Worm (Caenorhabditis elegans) whole organism, young adult: Measurements from ENCODE around the gene ZK512.7.

ENCODE experiments used
- D2030.7 ChIP-seq: fragments of 200-800 bp; sonication (Bioruptor generic); IDR thresholded peaks from 2 replicates; pipeline ENCODE4 v1.3.6; 2022; ENCODE audit warnings: missing genetic modification reagents, missing genetic modification characterization, missing compliant biosample characterization
- F23B12.7 ChIP-seq: sonication (generic microtip); optimal IDR thresholded peaks from 2 replicates; lab custom pipeline; 2017; ENCODE audit warnings: missing genetic modification characterization, mild to moderate bottlenecking, missing compliant biosample characterization, antibody characterized with exemption, moderate library complexity; ENCODE audit not compliant: insufficient read depth
- F33H1.4 ChIP-seq: fragments of 200-800 bp; sonication (Bioruptor generic); IDR thresholded peaks from 2 replicates; pipeline ENCODE4 v1.3.6; 2022; ENCODE audit warnings: missing genetic modification reagents, missing genetic modification characterization, missing compliant biosample characterization
- F49E8.2 ChIP-seq: sonication (generic microtip); optimal IDR thresholded peaks from 3 replicates; lab custom pipeline; 2017; ENCODE audit warnings: missing genetic modification characterization, mild to moderate bottlenecking, missing compliant biosample characterization, antibody characterized with exemption, moderate library complexity; ENCODE audit not compliant: insufficient read depth
- F55B11.4 ChIP-seq: sonication (generic microtip); optimal IDR thresholded peaks from 2 replicates; lab custom pipeline; 2016; ENCODE audit warnings: missing compliant biosample characterization, missing genetic modification characterization, borderline replicate concordance; ENCODE audit not compliant: insufficient read depth
- F57A8.1 ChIP-seq: fragments of 200-800 bp; sonication (Bioruptor generic); optimal IDR thresholded peaks from 2 replicates; lab custom pipeline; 2018; ENCODE audit warnings: mild to moderate bottlenecking, missing genetic modification characterization, moderate library complexity, missing compliant biosample characterization
- F57C9.4 ChIP-seq: sonication (generic microtip); optimal IDR thresholded peaks from 2 replicates; lab custom pipeline; 2017; ENCODE audit warnings: mild to moderate bottlenecking, missing genetic modification characterization, missing compliant biosample characterization
- K12H6.12 ChIP-seq: fragments of 200-800 bp; sonication (Bioruptor generic); optimal IDR thresholded peaks from 2 replicates; lab custom pipeline; 2018; ENCODE audit warnings: mild to moderate bottlenecking, missing genetic modification characterization, missing compliant biosample characterization
- T07F8.4 ChIP-seq: sonication (generic microtip); optimal IDR thresholded peaks from 2 replicates; lab custom pipeline; 2016; ENCODE audit warnings: mild to moderate bottlenecking, missing genetic modification characterization, moderate library complexity, missing compliant biosample characterization
- Y53F4B.3 ChIP-seq: fragments of 200-800 bp; sonication (Bioruptor generic); IDR thresholded peaks from 2 replicates; pipeline ENCODE4 v1.3.6; 2022; ENCODE audit warnings: missing genetic modification reagents, missing genetic modification characterization, missing compliant biosample characterization
- Y56A3A.18 ChIP-seq: fragments of 200-800 bp; sonication (Bioruptor generic); IDR thresholded peaks from 2 replicates; pipeline ENCODE4 v1.3.6; 2022; ENCODE audit warnings: missing genetic modification reagents, missing genetic modification characterization, missing compliant biosample characterization
- Y67H2A.10 ChIP-seq: fragments of 200-800 bp; sonication (Bioruptor generic); conservative IDR thresholded peaks from 2 replicates; pipeline ENCODE4 v1.3.6; 2022; ENCODE audit warnings: missing genetic modification reagents, missing genetic modification characterization, missing compliant biosample characterization
- Y79H2A.3 ChIP-seq: fragments of 200-800 bp; sonication (Bioruptor generic); conservative IDR thresholded peaks from 2 replicates; pipeline ENCODE4 v1.3.6; 2022; ENCODE audit warnings: missing genetic modification reagents, missing genetic modification characterization, missing compliant biosample characterization
- Y95B8A.8 ChIP-seq: fragments of 200-800 bp; sonication (Bioruptor generic); IDR thresholded peaks from 2 replicates; pipeline ENCODE4 v1.3.6; 2022; ENCODE audit warnings: missing genetic modification reagents, missing genetic modification characterization, missing compliant biosample characterization
- ama-1 ChIP-seq, 3 experiments: fragments of 150-350 bp in 1 of 3; sonication (generic microtip) in 2 of 3; optimal IDR thresholded peaks; 2 replicates each; lab custom pipeline; 2014 to 2018; ENCODE audit warnings: missing biosample characterization in 2 of 3, missing genetic modification characterization in 2 of 3, missing genetic modification reagents in 2 of 3
- aptf-2 ChIP-seq: fragments of 200-800 bp; sonication (Bioruptor generic); conservative IDR thresholded peaks from 2 replicates; pipeline ENCODE4 v1.3.6; 2022; ENCODE audit warnings: missing genetic modification reagents, missing genetic modification characterization, missing compliant biosample characterization
- ccch-3 ChIP-seq: fragments of 200-800 bp; sonication (Bioruptor generic); optimal IDR thresholded peaks from 2 replicates; lab custom pipeline; 2018; ENCODE audit warnings: mild to moderate bottlenecking, missing genetic modification characterization, missing compliant biosample characterization
- ceh-27 ChIP-seq: fragments of 200-800 bp; sonication (Bioruptor generic); optimal IDR thresholded peaks from 2 replicates; lab custom pipeline; 2018; ENCODE audit warnings: mild to moderate bottlenecking, missing genetic modification characterization, moderate library complexity, missing compliant biosample characterization
- ceh-40 ChIP-seq: fragments of 200-800 bp; sonication (Bioruptor generic); IDR thresholded peaks from 2 replicates; pipeline ENCODE4 v1.3.6; 2022; ENCODE audit warnings: missing genetic modification characterization, missing compliant biosample characterization
- ceh-91 ChIP-seq: fragments of 200-800 bp; sonication (Bioruptor generic); IDR thresholded peaks from 2 replicates; pipeline ENCODE4 v1.3.6; 2022; ENCODE audit warnings: missing genetic modification reagents, missing genetic modification characterization, missing compliant biosample characterization
- egl-18 ChIP-seq: fragments of 200-800 bp; sonication (Bioruptor generic); IDR thresholded peaks from 2 replicates; pipeline ENCODE4 v1.3.6; 2022; ENCODE audit warnings: missing genetic modification reagents, missing genetic modification characterization, missing compliant biosample characterization
- egl-44 ChIP-seq: fragments of 200-800 bp; sonication (Bioruptor generic); IDR thresholded peaks from 2 replicates; pipeline ENCODE4 v1.3.6; 2022; ENCODE audit warnings: missing genetic modification reagents, missing genetic modification characterization, missing compliant biosample characterization
- ekl-4 ChIP-seq: fragments of 200-800 bp; sonication (Bioruptor generic); IDR thresholded peaks from 2 replicates; pipeline ENCODE4 v1.3.6; 2022; ENCODE audit warnings: missing genetic modification reagents, missing genetic modification characterization, missing compliant biosample characterization
- fkh-3 ChIP-seq: sonication (generic microtip); optimal IDR thresholded peaks from 2 replicates; lab custom pipeline; 2016; ENCODE audit warnings: mild to moderate bottlenecking, missing genetic modification characterization, missing compliant biosample characterization
- hmg-1.2 ChIP-seq: fragments of 200-800 bp; sonication (Bioruptor generic); IDR thresholded peaks from 2 replicates; pipeline ENCODE4 v1.3.6; 2022; ENCODE audit warnings: missing genetic modification reagents, missing genetic modification characterization, missing compliant biosample characterization
- hmg-20 ChIP-seq: fragments of 200-800 bp; sonication (Bioruptor generic); IDR thresholded peaks from 2 replicates; pipeline ENCODE4 v1.3.6; 2022; ENCODE audit warnings: missing genetic modification reagents, missing genetic modification characterization, missing compliant biosample characterization
- let-526 ChIP-seq: fragments of 200-800 bp; sonication (Bioruptor generic); IDR thresholded peaks from 2 replicates; pipeline ENCODE4 v1.3.6; 2022; ENCODE audit warnings: missing genetic modification reagents, missing genetic modification characterization, missing compliant biosample characterization
- let-607 ChIP-seq, 2 experiments: fragments of 200-800 bp in 1 of 2; sonication (Bioruptor generic) in 1 of 2; sonication (generic microtip) in 1 of 2; optimal IDR thresholded peaks; 2 replicates each; lab custom pipeline; 2016 to 2018; ENCODE audit warnings: mild to moderate bottlenecking in 2 of 2, missing compliant biosample characterization in 2 of 2, missing genetic modification characterization in 2 of 2, moderate library complexity in 2 of 2, missing genotype in 1 of 2
- madf-10 ChIP-seq: sonication (generic microtip); optimal IDR thresholded peaks from 2 replicates; lab custom pipeline; 2016; ENCODE audit warnings: mild to moderate bottlenecking, missing genetic modification characterization, missing compliant biosample characterization
- madf-3 ChIP-seq: fragments of 200-800 bp; sonication (Bioruptor generic); IDR thresholded peaks from 2 replicates; pipeline ENCODE4 v1.3.6; 2022; ENCODE audit warnings: missing genetic modification reagents, missing genetic modification characterization, missing compliant biosample characterization
- mxl-1 ChIP-seq: sonication (generic microtip); optimal IDR thresholded peaks from 2 replicates; lab custom pipeline; 2016; ENCODE audit warnings: missing genetic modification characterization, missing compliant biosample characterization
- nfyb-1 ChIP-seq: fragments of 200-800 bp; sonication (Bioruptor generic); IDR thresholded peaks from 2 replicates; pipeline ENCODE4 v1.3.6; 2022; ENCODE audit warnings: missing genetic modification reagents, missing genetic modification characterization, missing compliant biosample characterization
- nhr-27 ChIP-seq: fragments of 200-800 bp; sonication (Bioruptor generic); optimal IDR thresholded peaks from 2 replicates; lab custom pipeline; 2018; ENCODE audit warnings: mild to moderate bottlenecking, missing genetic modification characterization, moderate library complexity, missing compliant biosample characterization
- pbrm-1 ChIP-seq: fragments of 200-800 bp; sonication (Bioruptor generic); IDR thresholded peaks from 2 replicates; pipeline ENCODE4 v1.3.6; 2022; ENCODE audit warnings: missing genetic modification reagents, missing genetic modification characterization, missing compliant biosample characterization
- rcor-1 ChIP-seq: fragments of 200-800 bp; sonication (Bioruptor generic); IDR thresholded peaks from 2 replicates; pipeline ENCODE4 v1.3.6; 2022; ENCODE audit warnings: missing genetic modification reagents, missing genetic modification characterization, missing compliant biosample characterization
- repo-1 ChIP-seq: sonication (generic microtip); optimal IDR thresholded peaks from 2 replicates; lab custom pipeline; 2017; ENCODE audit warnings: mild to moderate bottlenecking, missing genetic modification characterization, missing compliant biosample characterization
- rpc-1 ChIP-seq, 2 experiments: fragments of 150-350 bp in 1 of 2; sonication (generic microtip) in 1 of 2; optimal IDR thresholded peaks; 2 replicates each; lab custom pipeline; 2014 to 2018; ENCODE audit warnings: missing biosample characterization in 1 of 2, missing genetic modification characterization in 1 of 2, missing genetic modification reagents in 1 of 2, missing genotype in 1 of 2
- snpc-1.1 ChIP-seq: sonication (generic microtip); optimal IDR thresholded peaks from 2 replicates; lab custom pipeline; 2017; ENCODE audit warnings: missing genetic modification characterization, mild to moderate bottlenecking, missing compliant biosample characterization, antibody characterized with exemption, moderate library complexity, missing genotype, missing genetic modification reagents; ENCODE audit not compliant: insufficient read depth
- snpc-3.4 ChIP-seq: sonication (generic microtip); optimal IDR thresholded peaks from 2 replicates; lab custom pipeline; 2017; ENCODE audit warnings: missing genetic modification characterization, mild to moderate bottlenecking, missing compliant biosample characterization, antibody characterized with exemption, moderate library complexity, missing genotype, missing genetic modification reagents
- tbp1 ChIP-seq: fragments of 200-800 bp; sonication (Bioruptor generic); optimal IDR thresholded peaks from 2 replicates; lab custom pipeline; 2018; ENCODE audit warnings: mild to moderate bottlenecking, missing genetic modification characterization, missing compliant biosample characterization
- tlf-1 ChIP-seq: fragments of 200-800 bp; sonication (Bioruptor generic); optimal IDR thresholded peaks from 2 replicates; lab custom pipeline; 2018; ENCODE audit warnings: mild to moderate bottlenecking, missing genetic modification characterization, missing compliant biosample characterization
- unc-62 ChIP-seq: fragments of 150-350 bp; optimal IDR thresholded peaks from 2 replicates; lab custom pipeline; 2014; ENCODE audit warnings: missing biosample characterization, missing genetic modification reagents, missing genetic modification characterization
- ztf-18 ChIP-seq: sonication (generic microtip); optimal IDR thresholded peaks from 2 replicates; lab custom pipeline; 2016; ENCODE audit warnings: missing genotype, mild to moderate bottlenecking, missing genetic modification characterization, missing compliant biosample characterization
- ztf-25 ChIP-seq: fragments of 200-800 bp; sonication (Bioruptor generic); IDR thresholded peaks from 2 replicates; pipeline ENCODE4 v1.3.6; 2022; ENCODE audit warnings: missing genetic modification reagents, missing genetic modification characterization, missing compliant biosample characterization

The ZK512.7 gene

DNA sequence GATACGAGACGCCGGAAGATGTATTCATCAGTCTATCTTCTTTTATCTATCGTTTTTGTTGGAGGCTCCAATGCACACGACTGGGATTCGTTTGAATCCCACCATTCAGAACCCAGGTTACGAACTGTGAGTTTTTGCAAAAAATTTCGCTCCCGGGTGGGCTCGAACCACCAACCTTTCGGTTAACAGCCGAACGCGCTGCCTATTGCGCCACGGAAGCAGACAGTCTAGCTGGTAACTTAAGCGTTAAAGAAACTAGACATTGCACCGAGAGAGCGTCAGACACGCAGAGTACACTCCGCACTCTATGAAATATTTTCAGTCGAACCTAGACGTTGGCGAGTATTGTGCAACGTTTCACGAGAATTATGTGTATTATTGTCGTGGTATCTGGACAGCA, 34.4 kb downstream of the ZK512.7 start (continued):
- TF ChIP-seq aptf-2 (GFP tag; lab: Robert Waterston, UW) (peak; percentile 69; the same call in 1 of the 2 replicates), F49E8.2 (tag; lab: Kevin White, UChicago) (peak; percentile 40), F57A8.1 (GFP tag; lab: Kevin White, UChicago) (no peak), ccch-3 (GFP tag; lab: Kevin White, UChicago) (no peak), let-526 (peak; percentile 76; the same call in 1 of the 2 replicates), F23B12.7 (tag; lab: Kevin White, UChicago) (peak; percentile 34), repo-1 (tag; lab: Kevin White, UChicago) (peak; percentile 52), ceh-27 (GFP tag; lab: Kevin White, UChicago) (peak; percentile 35), ztf-25 (0 out of 2 replicates have a peak, but pooled peaks have one; percentile 50), egl-44 (GFP tag; lab: Robert Waterston, UW) (peak; percentile 88), madf-10 (tag; lab: Kevin White, UChicago) (no peak), rcor-1 (GFP tag; lab: Robert Waterston, UW) (peak; percentile 68), hmg-1.2 (GFP tag; lab: Robert Waterston, UW) (peak; percentile 77), tlf-1 (GFP tag; lab: Kevin White, UChicago) (peak; percentile 27), ztf-18 (peak; percentile 70), F55B11.4 (no peak), ceh-91 (GFP tag; lab: Robert Waterston, UW) (peak; percentile 52), Y53F4B.3 (peak; percentile 27; the same call in 1 of the 2 replicates), T07F8.4 (tag; lab: Kevin White, UChicago) (peak; percentile 56), Y67H2A.10 (GFP tag; lab: Robert Waterston, UW) (0 out of 2 replicates have a peak, but pooled peaks have one; percentile 7), K12H6.12 (peak; percentile 36), nfyb-1 (GFP tag; lab: Robert Waterston, UW) (peak; percentile 85), egl-18 (0 out of 2 replicates have a peak, but pooled peaks have one; percentile 36), Y95B8A.8 (GFP tag; lab: Robert Waterston, UW) (0 out of 2 replicates have a peak, but pooled peaks have one; percentile 30), let-607 (tag; optimal IDR thresholded peaks at IDR 0.05; lab: Kevin White, UChicago) (no peak), Y56A3A.18 (0 out of 2 replicates have a peak, but pooled peaks have one; percentile 70), F33H1.4 (peak; percentile 32; the same call in 1 of the 2 replicates), Y79H2A.3 (GFP tag; lab: Robert Waterston, UW) (0 out of 2 replicates have a peak, but pooled peaks have one; percentile 57), pbrm-1 (GFP tag; lab: Robert Waterston, UW) (0 out of 2 replicates have a peak, but pooled peaks have one; percentile 55), fkh-3 (tag; lab: Kevin White, UChicago) (no peak), D2030.7 (GFP tag; lab: Robert Waterston, UW) (peak; percentile 76), tbp1 (GFP tag; lab: Kevin White, UChicago) (peak; percentile 94), ceh-40 (no peak), nhr-27 (tag; lab: Kevin White, UChicago) (no peak), F57C9.4 (tag; lab: Kevin White, UChicago) (no peak), hmg-20 (GFP tag; lab: Robert Waterston, UW) (peak; percentile 41; the same call in 1 of the 2 replicates), snpc-1.1 (tag; lab: Kevin White, UChicago) (peak; percentile 88), mxl-1 (tag; lab: Kevin White, UChicago) (peak; percentile 51), ama-1 (optimal IDR thresholded peaks at IDR 0.05; lab: Kevin White, UChicago) (no peak), ama-1 (GFP tag; optimal IDR thresholded peaks at IDR 0.05; lab: Kevin White, UChicago) (peak in 1 of 2 experiments; percentile 3), madf-3 (GFP tag; lab: Robert Waterston, UW) (peak; percentile 59; the same call in 1 of the 2 replicates), unc-62 (GFP tag; lab: Kevin White, UChicago) (no peak), snpc-3.4 (tag; lab: Kevin White, UChicago) (peak; percentile 30), rpc-1 (optimal IDR thresholded peaks at IDR 0.05; lab: Kevin White, UChicago) (peak; percentile 74), rpc-1 (tag; optimal IDR thresholded peaks at IDR 0.05; lab: Kevin White, UChicago) (peak; percentile 80), ekl-4 (GFP tag; lab: Robert Waterston, UW) (peak; percentile 63; the same call in 1 of the 2 replicates)
